Fruit fly (Drosophila melanogaster) whole organism, embryonic: Measurements from ENCODE around the gene dlt.

ENCODE experiments used
- Abd-B ChIP-seq: fragments of 200-800 bp; sonication (Bioruptor generic); optimal IDR thresholded peaks from 2 replicates; lab custom pipeline; 2018; ENCODE audit warnings: missing biosample characterization, mild to moderate bottlenecking, missing genetic modification characterization, moderate library complexity
- Aef1 ChIP-seq: fragments of 200-800 bp; sonication (Bioruptor generic); IDR thresholded peaks from 3 replicates; pipeline ENCODE4 v1.3.6; 2022; ENCODE audit warnings: missing biosample characterization, missing genetic modification characterization
- Atf3 ChIP-seq: fragments of 200-800 bp; sonication (Bioruptor generic); optimal IDR thresholded peaks from 3 replicates; lab custom pipeline; 2016; ENCODE audit warnings: missing biosample characterization, missing genetic modification characterization
- B-H2 ChIP-seq: fragments of 200-800 bp; sonication (Bioruptor generic); optimal IDR thresholded peaks from 2 replicates; lab custom pipeline; 2018; ENCODE audit warnings: missing biosample characterization, mild to moderate bottlenecking, missing genetic modification characterization
- BEAF-32 ChIP-seq: fragments of 200-800 bp; sonication (Bioruptor generic); optimal IDR thresholded peaks from 3 replicates; lab custom pipeline; 2017; ENCODE audit warnings: missing biosample characterization, missing genetic modification characterization, mild to moderate bottlenecking, moderate library complexity, missing genetic modification reagents
- Bgb ChIP-seq: fragments of 200-800 bp; sonication (Bioruptor generic); IDR thresholded peaks from 2 replicates; pipeline ENCODE4 v1.3.6; 2022; ENCODE audit warnings: missing biosample characterization, missing genetic modification characterization; ENCODE audit not compliant: partially characterized antibody
- CG10366 ChIP-seq: fragments of 200-800 bp; sonication (Bioruptor generic); IDR thresholded peaks from 2 replicates; pipeline ENCODE4 v1.3.6; 2022; ENCODE audit warnings: missing biosample characterization, missing genetic modification characterization
- CG12236 ChIP-seq: fragments of 200-800 bp; sonication (Bioruptor generic); optimal IDR thresholded peaks from 2 replicates; lab custom pipeline; 2016; ENCODE audit warnings: missing biosample characterization, missing genetic modification characterization
- CG12299 ChIP-seq: fragments of 200-800 bp; sonication (Bioruptor generic); optimal IDR thresholded peaks from 2 replicates; lab custom pipeline; 2018; ENCODE audit warnings: missing biosample characterization, mild to moderate bottlenecking, missing genetic modification characterization
- CG12659 ChIP-seq: fragments of 200-800 bp; sonication (Bioruptor generic); optimal IDR thresholded peaks from 3 replicates; lab custom pipeline; 2017; ENCODE audit warnings: mild to moderate bottlenecking, missing biosample characterization, missing genetic modification reagents, missing genetic modification characterization
- CG12769 ChIP-seq: fragments of 200-800 bp; sonication (Bioruptor generic); optimal IDR thresholded peaks from 2 replicates; lab custom pipeline; 2019; ENCODE audit warnings: missing biosample characterization, mild to moderate bottlenecking, missing genetic modification characterization, moderate library complexity
- CG13624 ChIP-seq: fragments of 200-800 bp; sonication (Bioruptor generic); optimal IDR thresholded peaks from 2 replicates; lab custom pipeline; 2016; ENCODE audit warnings: missing biosample characterization, missing genetic modification characterization
- CG15269 ChIP-seq: fragments of 200-800 bp; sonication (Bioruptor generic); optimal IDR thresholded peaks from 2 replicates; lab custom pipeline; 2018; ENCODE audit warnings: missing biosample characterization, mild to moderate bottlenecking, missing genetic modification characterization, moderate library complexity
- CG1602 ChIP-seq: fragments of 200-800 bp; sonication (Bioruptor generic); optimal IDR thresholded peaks from 3 replicates; lab custom pipeline; 2016; ENCODE audit warnings: missing biosample characterization, missing genetic modification characterization
- CG16779 ChIP-seq: fragments of 200-800 bp; sonication (Bioruptor generic); IDR thresholded peaks from 2 replicates; pipeline ENCODE4 v1.3.6; 2022; ENCODE audit warnings: missing biosample characterization, missing genetic modification characterization
- CG2889 ChIP-seq: fragments of 200-800 bp; sonication (Bioruptor generic); IDR thresholded peaks from 3 replicates; pipeline ENCODE4 v1.3.6; 2022; ENCODE audit warnings: missing biosample characterization, missing genetic modification characterization
- CG30403 ChIP-seq: fragments of 200-800 bp; sonication (Bioruptor generic); optimal IDR thresholded peaks from 3 replicates; lab custom pipeline; 2016; ENCODE audit warnings: missing biosample characterization, missing genetic modification characterization
- CG3065 ChIP-seq: fragments of 200-800 bp; sonication (Bioruptor generic); optimal IDR thresholded peaks from 2 replicates; lab custom pipeline; 2016; ENCODE audit warnings: missing biosample characterization, missing genetic modification characterization
- CG4282 ChIP-seq: fragments of 200-800 bp; sonication (Bioruptor generic); optimal IDR thresholded peaks from 2 replicates; lab custom pipeline; 2016; ENCODE audit warnings: missing biosample characterization, missing genetic modification characterization
- CG4328 ChIP-seq: fragments of 200-800 bp; sonication (Bioruptor generic); optimal IDR thresholded peaks from 3 replicates; lab custom pipeline; 2017; ENCODE audit warnings: missing biosample characterization, missing genetic modification reagents, missing genetic modification characterization
- CG4360 ChIP-seq: fragments of 200-800 bp; sonication (Bioruptor generic); IDR thresholded peaks from 2 replicates; pipeline ENCODE4 v1.3.6; 2022; ENCODE audit warnings: missing biosample characterization, missing genetic modification characterization
- CG6854 ChIP-seq: fragments of 200-800 bp; sonication (Bioruptor generic); optimal IDR thresholded peaks from 3 replicates; lab custom pipeline; 2017; ENCODE audit warnings: missing biosample characterization, mild to moderate bottlenecking, missing genetic modification characterization
- CG7372 ChIP-seq: fragments of 200-800 bp; sonication (Bioruptor generic); IDR thresholded peaks from 2 replicates; pipeline ENCODE4 v1.3.6; 2022; ENCODE audit warnings: missing biosample characterization, missing genetic modification characterization
- CG7963 ChIP-seq: fragments of 200-800 bp; sonication (Bioruptor generic); IDR thresholded peaks from 3 replicates; pipeline ENCODE4 v1.3.6; 2022; ENCODE audit warnings: missing biosample characterization, missing genetic modification characterization; ENCODE audit not compliant: partially characterized antibody
- CG8478 ChIP-seq: fragments of >200 bp; optimal IDR thresholded peaks from 2 replicates; lab custom pipeline; 2018
- CG9817 ChIP-seq: fragments of 200-800 bp; sonication (Bioruptor generic); optimal IDR thresholded peaks from 2 replicates; lab custom pipeline; 2018; ENCODE audit warnings: missing biosample characterization, mild to moderate bottlenecking, missing genetic modification characterization, moderate library complexity
- CHES-1-like ChIP-seq: fragments of 200-800 bp; sonication (Bioruptor generic); optimal IDR thresholded peaks from 2 replicates; lab custom pipeline; 2016; ENCODE audit warnings: missing biosample characterization, missing genetic modification characterization
- CoRest ChIP-seq: fragments of 200-800 bp; sonication (Bioruptor generic); optimal IDR thresholded peaks from 3 replicates; lab custom pipeline; 2018; ENCODE audit warnings: missing biosample characterization, mild to moderate bottlenecking, missing genetic modification characterization, moderate library complexity
- Ets97D ChIP-seq: fragments of 200-800 bp; sonication (Bioruptor generic); optimal IDR thresholded peaks from 3 replicates; lab custom pipeline; 2016; ENCODE audit warnings: missing biosample characterization, missing genetic modification characterization
- HLH54F ChIP-seq: fragments of 200-800 bp; sonication (Bioruptor generic); optimal IDR thresholded peaks from 3 replicates; lab custom pipeline; 2016; ENCODE audit warnings: missing biosample characterization, missing genetic modification characterization
- Hr3 ChIP-seq: fragments of 200-800 bp; sonication (Bioruptor generic); optimal IDR thresholded peaks from 3 replicates; lab custom pipeline; 2016; ENCODE audit warnings: missing biosample characterization, missing genetic modification characterization
- Jarid2 ChIP-seq: fragments of 200-800 bp; sonication (Bioruptor generic); optimal IDR thresholded peaks from 3 replicates; lab custom pipeline; 2017; ENCODE audit warnings: mild to moderate bottlenecking, missing biosample characterization, missing genetic modification reagents, missing genetic modification characterization
- Neu2 ChIP-seq: fragments of 200-800 bp; sonication (Bioruptor generic); optimal IDR thresholded peaks from 3 replicates; lab custom pipeline; 2016; ENCODE audit warnings: missing biosample characterization, missing genetic modification characterization, borderline replicate concordance
- Side ChIP-seq: fragments of 200-800 bp; sonication (Bioruptor generic); optimal IDR thresholded peaks from 2 replicates; lab custom pipeline; 2016; ENCODE audit warnings: missing biosample characterization, missing genetic modification characterization
- Stat92E ChIP-seq, 3 experiments: fragments of >200 bp in 2 of 3; fragments of 200-800 bp in 1 of 3; sonication (Bioruptor generic) in 1 of 3; optimal IDR thresholded peaks; 2 replicates each; lab custom pipeline; 2017 to 2019; ENCODE audit warnings: missing biosample characterization in 3 of 3, missing genetic modification characterization in 3 of 3, mild to moderate bottlenecking in 1 of 3, moderate library complexity in 1 of 3
- TFAM ChIP-seq: fragments of 200-800 bp; sonication (Bioruptor generic); optimal IDR thresholded peaks from 2 replicates; lab custom pipeline; 2017; ENCODE audit warnings: missing biosample characterization, missing genetic modification characterization, inconsistent platforms
- ap ChIP-seq: fragments of 200-800 bp; sonication (Bioruptor generic); IDR thresholded peaks from 2 replicates; pipeline ENCODE4 v1.3.6; 2022; ENCODE audit warnings: missing biosample characterization, missing genetic modification characterization
- br ChIP-seq: fragments of >200 bp; optimal IDR thresholded peaks from 2 replicates; lab custom pipeline; 2017
- chn ChIP-seq: fragments of 200-800 bp; sonication (Bioruptor generic); optimal IDR thresholded peaks from 2 replicates; lab custom pipeline; 2016; ENCODE audit warnings: missing biosample characterization, missing genetic modification characterization
- dmrt11E ChIP-seq: fragments of 200-800 bp; sonication (Bioruptor generic); optimal IDR thresholded peaks from 3 replicates; lab custom pipeline; 2018; ENCODE audit warnings: missing biosample characterization, mild to moderate bottlenecking, missing genetic modification characterization, moderate library complexity
- dpn ChIP-seq, 2 experiments: fragments of 200-800 bp; sonication (Bioruptor generic); optimal IDR thresholded peaks; 3 replicates each; lab custom pipeline; 2016; ENCODE audit warnings: missing biosample characterization in 2 of 2, missing genetic modification characterization in 2 of 2
- ems ChIP-seq: fragments of 200-800 bp; sonication (Bioruptor generic); optimal IDR thresholded peaks from 3 replicates; lab custom pipeline; 2016; ENCODE audit warnings: missing biosample characterization, missing genetic modification characterization
- grn ChIP-seq: fragments of 200-800 bp; sonication (Bioruptor generic); optimal IDR thresholded peaks from 3 replicates; lab custom pipeline; 2017; ENCODE audit warnings: missing biosample characterization, missing genetic modification characterization
- gro ChIP-seq: fragments of 200-800 bp; sonication (Bioruptor generic); optimal IDR thresholded peaks from 2 replicates; lab custom pipeline; 2016; ENCODE audit warnings: missing biosample characterization, missing genetic modification characterization
- inv ChIP-seq: fragments of 200-800 bp; sonication (Bioruptor generic); IDR thresholded peaks from 2 replicates; pipeline ENCODE4 v1.3.6; 2022; ENCODE audit warnings: missing biosample characterization, missing genetic modification characterization; ENCODE audit not compliant: partially characterized antibody
- jing ChIP-seq: fragments of 200-800 bp; sonication (Bioruptor generic); optimal IDR thresholded peaks from 2 replicates; lab custom pipeline; 2018; ENCODE audit warnings: missing biosample characterization, mild to moderate bottlenecking, missing genetic modification characterization
- mirr ChIP-seq: fragments of 200-800 bp; sonication (Bioruptor generic); optimal IDR thresholded peaks from 3 replicates; lab custom pipeline; 2018; ENCODE audit warnings: missing biosample characterization, mild to moderate bottlenecking, missing genetic modification characterization
- shn ChIP-seq: fragments of 200-800 bp; sonication (Bioruptor generic); optimal IDR thresholded peaks from 3 replicates; lab custom pipeline; 2016; ENCODE audit warnings: missing biosample characterization, missing genetic modification characterization
- stwl ChIP-seq: fragments of 200-800 bp; sonication (Bioruptor generic); optimal IDR thresholded peaks from 3 replicates; lab custom pipeline; 2018; ENCODE audit warnings: missing biosample characterization, mild to moderate bottlenecking, missing genetic modification characterization, moderate library complexity
- ttk ChIP-seq: fragments of 200-800 bp; sonication (Bioruptor generic); IDR thresholded peaks from 2 replicates; pipeline ENCODE4 v2.1.2; 2022; ENCODE audit warnings: missing biosample characterization, missing genetic modification characterization
- tx ChIP-seq: fragments of 200-800 bp; sonication (Bioruptor generic); optimal IDR thresholded peaks from 2 replicates; lab custom pipeline; 2016; ENCODE audit warnings: missing biosample characterization, missing genetic modification characterization
- wor ChIP-seq: fragments of 200-800 bp; sonication (Bioruptor generic); IDR thresholded peaks from 2 replicates; pipeline ENCODE4 v1.3.6; 2022; ENCODE audit warnings: missing biosample characterization, missing genetic modification characterization

The dlt gene

dm6 chr3L:1808631-1809030 lies 13.5 kb upstream of the dlt start (continued):
- TF ChIP-seq CG16779 (GFP tag; lab: Robert Waterston, UW) = peak; percentile 88
- peak; percentile 89 for TF ChIP-seq ttk (GFP tag; lab: Robert Waterston, UW)
- no peak for TF ChIP-seq BEAF-32 (GFP tag; lab: Kevin White, UChicago)
- TF ChIP-seq CG6854 = peak; percentile 73
- TF ChIP-seq Ets97D (GFP tag; lab: Kevin White, UChicago) = peak; percentile 67
- peak; percentile 88 for TF ChIP-seq Side (GFP tag; lab: Kevin White, UChicago)
- no peak for TF ChIP-seq B-H2 (GFP tag; lab: Kevin White, UChicago)
- TF ChIP-seq Hr3 (GFP tag; lab: Kevin White, UChicago) = peak; percentile 81
- TF ChIP-seq CG4360 = peak; percentile 66
- TF ChIP-seq CG12659 (GFP tag; lab: Kevin White, UChicago) = peak; percentile 91
- TF ChIP-seq CG2889 (GFP tag; lab: Robert Waterston, UW) = peak; percentile 84
- TF ChIP-seq CG8478 = no peak
- TF ChIP-seq CHES-1-like (GFP tag; lab: Kevin White, UChicago) = peak; percentile 80
- TF ChIP-seq jing (GFP tag; lab: Kevin White, UChicago) = peak; percentile 73
- no peak for TF ChIP-seq CG7963
- peak; percentile 81 for TF ChIP-seq CG4282 (GFP tag; lab: Kevin White, UChicago)
- TF ChIP-seq stwl (tag; lab: Kevin White, UChicago) = peak; percentile 5
- TF ChIP-seq CG9817 (tag; lab: Kevin White, UChicago) = peak; percentile 86
- peak; percentile 74 for TF ChIP-seq mirr (GFP tag; lab: Kevin White, UChicago)
- no peak for TF ChIP-seq Stat92E (GFP tag; optimal IDR thresholded peaks at IDR 0.05; lab: Kevin White, UChicago)
- TF ChIP-seq Atf3 = peak; percentile 84
- no peak for TF ChIP-seq Neu2 (GFP tag; lab: Kevin White, UChicago)
- peak; percentile 73 for TF ChIP-seq CG12236 (GFP tag; lab: Kevin White, UChicago)
- TF ChIP-seq Aef1 (GFP tag; lab: Robert Waterston, UW) = peak; percentile 92
- peak; percentile 91 for TF ChIP-seq CG10366 (GFP tag; lab: Robert Waterston, UW)
- peak; percentile 95 for TF ChIP-seq CG15269 (tag; lab: Kevin White, UChicago)
- TF ChIP-seq grn (GFP tag; lab: Kevin White, UChicago) = peak; percentile 82
- TF ChIP-seq br (lab: Kevin White, UChicago) = no peak
- peak; percentile 32 for TF ChIP-seq CG3065 (GFP tag; lab: Kevin White, UChicago)
- TF ChIP-seq chn (GFP tag; lab: Kevin White, UChicago) = peak; percentile 81
- peak; percentile 73 for TF ChIP-seq CG1602 (GFP tag; lab: Kevin White, UChicago)
- TF ChIP-seq TFAM (GFP tag; lab: Kevin White, UChicago) = peak; percentile 26
- peak; percentile 90 for TF ChIP-seq gro
- TF ChIP-seq CG12769 (tag; lab: Kevin White, UChicago) = peak; percentile 98
- peak; percentile 74 for TF ChIP-seq CG12299 (tag; lab: Kevin White, UChicago)
- no peak for TF ChIP-seq CG4328 (GFP tag; lab: Kevin White, UChicago)
- TF ChIP-seq dmrt11E = peak; percentile 72
- TF ChIP-seq CG7372 (GFP tag; lab: Robert Waterston, UW) = peak; percentile 92
- no peak for TF ChIP-seq Bgb (GFP tag; lab: Robert Waterston, UW)
- TF ChIP-seq shn (GFP tag; lab: Kevin White, UChicago) = peak; percentile 80
- peak; percentile 88 for TF ChIP-seq HLH54F (GFP tag; lab: Kevin White, UChicago)
- peak; percentile 88 for TF ChIP-seq CG30403 (GFP tag; lab: Kevin White, UChicago)
- TF ChIP-seq dpn (GFP tag; optimal IDR thresholded peaks at IDR 0.05; lab: Kevin White, UChicago) = peak; percentile 91 to 93
- TF ChIP-seq ems (GFP tag; lab: Kevin White, UChicago) = peak; percentile 87
- TF ChIP-seq inv (GFP tag; lab: Robert Waterston, UW) = no peak
- TF ChIP-seq Jarid2 (GFP tag; lab: Kevin White, UChicago) = peak; percentile 65
- peak; percentile 89 for TF ChIP-seq tx (GFP tag; lab: Kevin White, UChicago)
- peak; percentile 90 for TF ChIP-seq Abd-B (GFP tag; lab: Kevin White, UChicago)
- TF ChIP-seq ap = peak; percentile 83
- peak; percentile 90 for TF ChIP-seq CoRest (tag; lab: Kevin White, UChicago)
- TF ChIP-seq wor (GFP tag; lab: Robert Waterston, UW) = peak; percentile 70; the same call in 1 of the 2 replicates
- TF ChIP-seq CG13624 (GFP tag; lab: Kevin White, UChicago) = peak; percentile 92
